Worm (Caenorhabditis elegans) whole organism, early embryonic: Measurements from ENCODE around the gene F10G2.7.

Experiments used
- hmbx-1 ChIP-seq: sonication (generic microtip); optimal IDR thresholded peaks from 2 replicates; lab custom pipeline; 2016; ENCODE audit warnings: mild to moderate bottlenecking, missing genetic modification characterization, missing compliant biosample characterization
- scrt-1 ChIP-seq: fragments of 200-800 bp; sonication (Bioruptor generic); IDR thresholded peaks from 2 replicates; pipeline ENCODE4 v1.3.6; 2022; ENCODE audit warnings: missing genetic modification characterization, missing compliant biosample characterization
- tbx-11 ChIP-seq: fragments of 200-800 bp; sonication (Bioruptor generic); IDR thresholded peaks from 2 replicates; pipeline ENCODE4 v1.3.6; 2022; ENCODE audit warnings: missing genetic modification characterization, missing compliant biosample characterization

- TF ChIP-seq hmbx-1 (tag; lab: Kevin White, UChicago) (no peak), tbx-11 (GFP tag; lab: Robert Waterston, UW) (no peak), scrt-1 (GFP tag; lab: Robert Waterston, UW) (no peak)
Observed at ce11 chrV:7352186-7353053, 15.3 kb upstream of the F10G2.7 start, which contains the start of the genes srh-231 and srh-275.
